Fruit fly (Drosophila melanogaster): Measurements from ENCODE around the gene CG9356.

dm6 chr3R:9435898-9436297 is 31.8 kb upstream of the CG9356 start:
- TF ChIP-seq shn (GFP tag; optimal IDR thresholded peaks at IDR 0.05) = no peak
- no peak for TF ChIP-seq Sox102F (GFP tag; optimal IDR thresholded peaks at IDR 0.05)
- TF ChIP-seq so (GFP tag; IDR thresholded peaks at IDR 0.05) = no peak
- TF ChIP-seq CG11456 (GFP tag; IDR thresholded peaks at IDR 0.05) = no peak
- TF ChIP-seq nerfin-1 (tag; optimal IDR thresholded peaks at IDR 0.05) = no peak
- TF ChIP-seq Sin3A (optimal IDR thresholded peaks at IDR 0.05) = no peak

Data from whole organism, embryonic.